Fruit fly (Drosophila melanogaster): ENCODE data around the gene Ype.

The Ype gene

DNA sequence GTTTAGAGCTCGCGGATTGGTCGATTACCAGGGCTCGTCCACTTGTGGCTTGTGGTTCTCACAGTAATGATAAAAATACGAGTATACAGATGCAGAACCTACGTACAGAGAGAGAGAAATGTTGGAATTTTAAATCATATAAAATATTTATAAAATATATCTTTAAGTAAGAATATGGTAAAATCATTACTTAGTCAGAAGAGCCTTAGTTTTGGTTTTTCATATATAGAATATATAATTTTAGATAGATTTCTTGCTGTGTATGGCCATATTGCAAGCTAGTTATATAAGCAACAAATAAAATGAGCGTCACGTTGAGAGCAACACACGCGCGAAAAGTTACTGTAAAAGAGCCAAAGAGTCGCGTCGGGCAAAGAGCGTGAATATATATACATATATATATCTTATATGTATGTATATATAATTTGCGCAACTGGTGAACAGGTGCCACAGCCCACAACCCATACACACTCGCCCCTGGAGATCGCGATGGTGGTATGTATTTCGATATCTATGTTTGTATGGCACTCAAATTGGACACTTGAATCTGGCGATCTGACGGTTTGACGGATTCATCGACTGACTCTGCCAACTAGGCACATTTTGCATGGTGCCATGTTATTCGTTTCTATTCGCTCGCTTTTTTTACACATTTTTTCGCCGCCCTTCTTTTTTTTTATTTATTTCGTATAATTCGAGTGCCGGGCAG, 3.4 kb upstream of the Ype start (continued):
- TF ChIP-seq CG17385 (GFP tag; optimal IDR thresholded peaks at IDR 0.05) (peak; percentile 61), caup (GFP tag; optimal IDR thresholded peaks at IDR 0.05; ENCODE audit: severe bottlenecking) (peak; percentile 74), CG18599 (GFP tag; optimal IDR thresholded peaks at IDR 0.05) (peak; percentile 87), CG15073 (GFP tag; optimal IDR thresholded peaks at IDR 0.05) (no peak), Sox100B (GFP tag; optimal IDR thresholded peaks at IDR 0.05) (peak; percentile 51), Camta (GFP tag; optimal IDR thresholded peaks at IDR 0.05) (no peak), CG4730 (GFP tag; IDR thresholded peaks at IDR 0.05) (peak; percentile 33; the same call in 1 of the 2 replicates), CG10979 (tag; optimal IDR thresholded peaks at IDR 0.05) (peak; percentile 4), CG14050 (GFP tag; IDR thresholded peaks at IDR 0.05) (peak; percentile 43; the same call in 1 of the 3 replicates), hkb (optimal IDR thresholded peaks at IDR 0.05) (no peak), hkb (GFP tag; IDR thresholded peaks at IDR 0.05) (peak; percentile 80), CG1233 (GFP tag; optimal IDR thresholded peaks at IDR 0.05) (peak; percentile 56), otp (GFP tag; IDR thresholded peaks at IDR 0.05) (no peak), CG12659 (GFP tag; optimal IDR thresholded peaks at IDR 0.05) (peak; percentile 75), dpn (GFP tag; optimal IDR thresholded peaks at IDR 0.05) (peak in 1 of 2 experiments; percentile 43), CkIIα-i1 (GFP tag; IDR thresholded peaks at IDR 0.05) (0 out of 2 replicates have a peak, but pooled peaks have one; percentile 6), CG6175 (GFP tag; IDR thresholded peaks at IDR 0.05) (0 out of 3 replicates have a peak, but pooled peaks have one; percentile 14), Taf1 (GFP tag; IDR thresholded peaks at IDR 0.05) (peak; percentile 50), Usf (GFP tag; optimal IDR thresholded peaks at IDR 0.05) (peak; percentile 9), Elba2 (GFP tag; optimal IDR thresholded peaks at IDR 0.05) (no peak), CG13775 (GFP tag; optimal IDR thresholded peaks at IDR 0.05) (peak; percentile 57), cato (GFP tag; optimal IDR thresholded peaks at IDR 0.05; ENCODE audit: borderline replicate concordance) (no peak), bigmax (GFP tag; optimal IDR thresholded peaks at IDR 0.05) (no peak), org-1 (GFP tag; optimal IDR thresholded peaks at IDR 0.05) (peak; percentile 18), CG11695 (GFP tag; IDR thresholded peaks at IDR 0.05) (peak; percentile 81; the same call in 2 of the 3 replicates), CG12155 (GFP tag; optimal IDR thresholded peaks at IDR 0.05) (peak; percentile 43), insv (GFP tag; optimal IDR thresholded peaks at IDR 0.05) (no peak), zfh1 (GFP tag; IDR thresholded peaks at IDR 0.05) (no peak), tna (GFP tag; IDR thresholded peaks at IDR 0.05; ENCODE audit: partially characterized antibody) (no peak), Kr (GFP tag; optimal IDR thresholded peaks at IDR 0.05) (no peak), nau (GFP tag; optimal IDR thresholded peaks at IDR 0.05) (no peak), stc (GFP tag; IDR thresholded peaks at IDR 0.05) (peak; percentile 70), grau (tag; optimal IDR thresholded peaks at IDR 0.05) (peak; percentile 82), CG3847 (GFP tag; IDR thresholded peaks at IDR 0.05) (peak; percentile 66), Stat92E (GFP tag; optimal IDR thresholded peaks at IDR 0.05) (no peak), nmo (GFP tag; optimal IDR thresholded peaks at IDR 0.05) (peak; percentile 43), CG10366 (GFP tag; IDR thresholded peaks at IDR 0.05) (peak; percentile 48), CTCF (GFP tag; optimal IDR thresholded peaks at IDR 0.05) (no peak), Rfx (GFP tag; IDR thresholded peaks at IDR 0.05) (peak; percentile 81), tap (tag; optimal IDR thresholded peaks at IDR 0.05) (peak; percentile 56), MBD-R2 (GFP tag; IDR thresholded peaks at IDR 0.05) (peak; percentile 67; the same call in 1 of the 2 replicates), Vsx1 (GFP tag; optimal IDR thresholded peaks at IDR 0.05) (no peak), HLH4C (GFP tag; IDR thresholded peaks at IDR 0.05; ENCODE audit: partially characterized antibody) (no peak), cas (GFP tag; IDR thresholded peaks at IDR 0.05) (peak; percentile 68; the same call in 1 of the 2 replicates), Hsf (GFP tag; optimal IDR thresholded peaks at IDR 0.05) (no peak), zf30C (GFP tag; optimal IDR thresholded peaks at IDR 0.05) (peak; percentile 36), CG4820 (GFP tag; optimal IDR thresholded peaks at IDR 0.05) (no peak), unpg (GFP tag; optimal IDR thresholded peaks at IDR 0.05) (peak; percentile 70), lab (GFP tag; optimal IDR thresholded peaks at IDR 0.05) (peak; percentile 85), bowl (GFP tag; IDR thresholded peaks at IDR 0.05) (no peak)
